Worm (Caenorhabditis elegans): Measurements from ENCODE around the gene F43D2.3.

DNA sequence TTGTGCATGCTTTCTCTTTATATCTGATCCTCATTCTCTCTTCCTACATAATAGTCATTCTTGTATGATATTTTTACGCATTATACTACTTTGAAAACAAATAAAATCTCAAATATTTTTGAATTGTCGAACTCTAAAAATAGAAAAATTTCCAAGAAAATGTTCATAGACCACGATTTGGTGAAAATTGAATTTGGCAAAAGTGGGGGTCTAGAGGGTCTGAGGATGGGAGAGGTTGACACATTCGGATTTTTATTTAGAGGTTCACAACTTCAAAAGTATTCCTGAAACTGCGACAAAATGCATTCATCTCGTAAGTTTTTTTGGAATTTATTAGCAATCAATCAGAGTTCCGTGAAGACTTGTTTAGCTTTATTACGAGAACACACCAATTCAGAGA, 31.7 kb upstream of the F43D2.3 start, which contains the start of gene glb-22:
- TF ChIP-seq him-1 (tag; optimal IDR thresholded peaks at IDR 0.05) = no peak
- TF ChIP-seq dao-5 (tag; optimal IDR thresholded peaks at IDR 0.05) = no peak
- no peak for TF ChIP-seq W03F9.2 (tag; optimal IDR thresholded peaks at IDR 0.05)

Data from whole organism, L4/young adult.